Fruit fly (Drosophila melanogaster): Measurements from ENCODE around the gene CG34291.

DNA sequence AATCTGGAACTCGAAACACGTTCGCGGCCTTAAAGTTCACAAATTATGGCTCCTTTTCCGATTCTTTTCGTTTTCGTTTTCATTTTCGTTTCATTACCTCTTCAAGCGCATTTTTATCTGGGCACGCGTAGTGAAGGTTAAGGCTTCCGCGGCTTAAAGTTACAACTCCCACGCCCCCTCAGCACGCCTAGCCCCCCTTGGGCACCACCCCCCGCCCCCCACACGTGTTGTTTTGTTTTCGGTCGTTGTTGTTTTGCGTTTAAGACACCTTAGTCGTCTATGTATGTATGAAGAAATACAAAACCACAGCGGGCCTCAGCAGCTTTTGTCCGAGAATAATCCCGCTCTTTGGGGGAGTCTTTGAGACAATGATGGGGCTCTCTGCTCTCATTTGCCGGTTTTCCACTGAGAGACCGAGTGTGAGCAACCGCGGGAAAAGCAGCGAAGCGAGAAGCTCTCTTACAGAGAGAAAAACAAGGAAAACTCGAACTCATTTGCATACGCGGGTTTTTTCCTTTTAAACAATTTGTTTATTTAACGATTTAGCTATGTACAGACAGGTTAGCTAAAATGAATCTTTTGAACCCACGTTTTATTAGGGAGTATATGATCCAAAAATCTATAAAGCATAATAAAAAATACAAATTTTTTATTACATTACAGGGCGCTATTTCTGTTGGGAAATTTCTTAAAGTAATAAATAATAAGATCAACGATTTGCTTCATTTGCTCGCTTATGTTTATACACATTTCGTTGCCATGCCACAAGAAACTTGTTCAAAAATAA lies 36.8 kb upstream of the CG34291 start:
- TF ChIP-seq insv (optimal IDR thresholded peaks at IDR 0.05) (no peak), psq (optimal IDR thresholded peaks at IDR 0.05) (no peak), Sin3A (optimal IDR thresholded peaks at IDR 0.05) (no peak), Myc (optimal IDR thresholded peaks at IDR 0.05) (no peak)
